Worm (Caenorhabditis elegans): ENCODE data around the gene rga-8.

The rga-8 gene

ce11 chrX:5243382-5243979 lies 36.1 kb downstream of the rga-8 start, which contains the start of gene mtm-5 (continued):
- no peak for TF ChIP-seq mab-9 (GFP tag; IDR thresholded peaks at IDR 0.05)
- TF ChIP-seq fkh-4 (tag; optimal IDR thresholded peaks at IDR 0.05; ENCODE audit: borderline replicate concordance): peak; percentile 49
- peak; percentile 83 for TF ChIP-seq blmp-1 (tag; optimal IDR thresholded peaks at IDR 0.05)

- TF ChIP-seq xbp-1 (tag; optimal IDR thresholded peaks at IDR 0.05): no peak
- TF ChIP-seq nhr-90 (tag; optimal IDR thresholded peaks at IDR 0.05; ENCODE audit: poor library complexity): no peak
- TF ChIP-seq elt-3 (tag; optimal IDR thresholded peaks at IDR 0.05): no peak
- no peak for TF ChIP-seq efl-1 (optimal IDR thresholded peaks at IDR 0.05)
- TF ChIP-seq efl-1 (GFP tag; optimal IDR thresholded peaks at IDR 0.05 in 1 of 2): peak in 1 of 2 experiments; percentile 61
- TF ChIP-seq nhr-47 (tag; optimal IDR thresholded peaks at IDR 0.05): no peak
Measured at ce11 chrX:5238246-5238645, 41.3 kb downstream of the rga-8 start.

ce11 chrX:5226265-5226664 lies 53.3 kb downstream of the rga-8 start, which contains the start of gene H28G03.3:
Gene H28G03.3, minus strand, starts transcription at chrX:5226365.
- TF ChIP-seq pqm-1 (tag; optimal IDR thresholded peaks at IDR 0.05) (no peak), nhr-76 (tag; optimal IDR thresholded peaks at IDR 0.05) (no peak), nhr-84 (tag; optimal IDR thresholded peaks at IDR 0.05) (no peak), ceh-88 (GFP tag; IDR thresholded peaks at IDR 0.05) (no peak), egl-13 (tag; optimal IDR thresholded peaks at IDR 0.05) (no peak), tbx-2 (tag; optimal IDR thresholded peaks at IDR 0.05) (no peak), nhr-90 (tag; optimal IDR thresholded peaks at IDR 0.05; ENCODE audit: poor library complexity) (no peak), nhr-12 (tag; optimal IDR thresholded peaks at IDR 0.05) (no peak)
